Fruit fly (Drosophila melanogaster) Kc167 (cell line): ENCODE measurements around the gene CG7289.

Experiments
- Myc ChIP-seq: fragments of >200 bp; optimal IDR thresholded peaks from 2 replicates; lab custom pipeline; 2017; ENCODE audit warnings: missing external identifiers
- Sin3A ChIP-seq: fragments of >200 bp; optimal IDR thresholded peaks from 2 replicates; lab custom pipeline; 2018; ENCODE audit warnings: missing external identifiers
- h ChIP-seq: fragments of >200 bp; optimal IDR thresholded peaks from 3 replicates; lab custom pipeline; 2018; ENCODE audit warnings: missing external identifiers
- insv ChIP-seq: fragments of >200 bp; optimal IDR thresholded peaks from 3 replicates; lab custom pipeline; 2018; ENCODE audit warnings: missing external identifiers
- psq ChIP-seq: fragments of >200 bp; optimal IDR thresholded peaks from 2 replicates; lab custom pipeline; 2017; ENCODE audit warnings: missing external identifiers
- ttk ChIP-seq: sonication (Bioruptor generic); optimal IDR thresholded peaks from 2 replicates; lab custom pipeline; 2017; ENCODE audit warnings: missing external identifiers

- TF ChIP-seq Myc (no peak), h (lab: Kevin White, UChicago) (no peak), psq (lab: Kevin White, UChicago) (no peak), Sin3A (no peak), insv (lab: Kevin White, UChicago) (no peak), ttk (lab: Kevin White, UChicago) (no peak)
These were observed 31.9 kb downstream of the CG7289 start for dm6 chr2L:2013836-2014434.
